Worm (Caenorhabditis elegans) whole organism, young adult: ENCODE data around the gene rpl-22.

Experiments used
- B0019.2 ChIP-seq: fragments of 200-800 bp; sonication (Bioruptor generic); conservative IDR thresholded peaks from 2 replicates; pipeline ENCODE4 v1.3.6; 2022; ENCODE audit warnings: missing genetic modification reagents, missing genetic modification characterization, missing compliant biosample characterization
- C06A6.2 ChIP-seq: fragments of 200-800 bp; sonication (Bioruptor generic); conservative IDR thresholded peaks from 2 replicates; pipeline ENCODE4 v1.3.6; 2022; ENCODE audit warnings: missing genetic modification characterization, missing compliant biosample characterization
- D2030.7 ChIP-seq: fragments of 200-800 bp; sonication (Bioruptor generic); IDR thresholded peaks from 2 replicates; pipeline ENCODE4 v1.3.6; 2022; ENCODE audit warnings: missing genetic modification reagents, missing genetic modification characterization, missing compliant biosample characterization
- F37B4.10 ChIP-seq: fragments of 200-800 bp; sonication (Bioruptor generic); IDR thresholded peaks from 2 replicates; pipeline ENCODE4 v1.3.6; 2022; ENCODE audit warnings: missing genetic modification characterization, missing compliant biosample characterization
- F49E8.2 ChIP-seq: sonication (generic microtip); optimal IDR thresholded peaks from 3 replicates; lab custom pipeline; 2017; ENCODE audit warnings: missing genetic modification characterization, mild to moderate bottlenecking, missing compliant biosample characterization, antibody characterized with exemption, moderate library complexity; ENCODE audit not compliant: insufficient read depth
- F52B5.7 ChIP-seq: sonication (generic microtip); optimal IDR thresholded peaks from 2 replicates; lab custom pipeline; 2016; ENCODE audit warnings: mild to moderate bottlenecking, missing genetic modification characterization, missing compliant biosample characterization
- F55B11.4 ChIP-seq: sonication (generic microtip); optimal IDR thresholded peaks from 2 replicates; lab custom pipeline; 2016; ENCODE audit warnings: missing compliant biosample characterization, missing genetic modification characterization, borderline replicate concordance; ENCODE audit not compliant: insufficient read depth
- K12H6.12 ChIP-seq: fragments of 200-800 bp; sonication (Bioruptor generic); optimal IDR thresholded peaks from 2 replicates; lab custom pipeline; 2018; ENCODE audit warnings: mild to moderate bottlenecking, missing genetic modification characterization, missing compliant biosample characterization
- T07F8.4 ChIP-seq: sonication (generic microtip); optimal IDR thresholded peaks from 2 replicates; lab custom pipeline; 2016; ENCODE audit warnings: mild to moderate bottlenecking, missing genetic modification characterization, moderate library complexity, missing compliant biosample characterization
- Y53F4B.3 ChIP-seq: fragments of 200-800 bp; sonication (Bioruptor generic); IDR thresholded peaks from 2 replicates; pipeline ENCODE4 v1.3.6; 2022; ENCODE audit warnings: missing genetic modification reagents, missing genetic modification characterization, missing compliant biosample characterization
- Y53G8AR.9 ChIP-seq: fragments of 200-800 bp; sonication (Bioruptor generic); conservative IDR thresholded peaks from 2 replicates; pipeline ENCODE4 v1.3.6; 2022; ENCODE audit warnings: missing genetic modification reagents, missing genetic modification characterization, missing compliant biosample characterization
- ZK185.1 ChIP-seq: sonication (generic microtip); optimal IDR thresholded peaks from 2 replicates; lab custom pipeline; 2016; ENCODE audit warnings: mild to moderate bottlenecking, missing genetic modification characterization, missing compliant biosample characterization; ENCODE audit not compliant: poor library complexity, severe bottlenecking
- atf-7 ChIP-seq: sonication (generic microtip); optimal IDR thresholded peaks from 2 replicates; lab custom pipeline; 2017; ENCODE audit warnings: mild to moderate bottlenecking, missing genetic modification characterization, missing compliant biosample characterization
- attf-3 ChIP-seq: fragments of 200-800 bp; sonication (Bioruptor generic); conservative IDR thresholded peaks from 2 replicates; pipeline ENCODE4 v1.3.6; 2022; ENCODE audit warnings: missing genetic modification reagents, missing genetic modification characterization, missing compliant biosample characterization
- attf-6 ChIP-seq: fragments of 200-800 bp; sonication (Bioruptor generic); IDR thresholded peaks from 2 replicates; pipeline ENCODE4 v1.3.6; 2022; ENCODE audit warnings: missing genetic modification reagents, missing genetic modification characterization, missing compliant biosample characterization
- bed-2 ChIP-seq: fragments of 200-800 bp; sonication (Bioruptor generic); IDR thresholded peaks from 2 replicates; pipeline ENCODE4 v1.3.6; 2022; ENCODE audit warnings: missing genetic modification reagents, missing genetic modification characterization, missing compliant biosample characterization
- cebp-2 ChIP-seq: fragments of 200-800 bp; sonication (Bioruptor generic); IDR thresholded peaks from 2 replicates; pipeline ENCODE4 v1.3.6; 2022; ENCODE audit warnings: missing genetic modification characterization, missing compliant biosample characterization
- ceh-100 ChIP-seq: fragments of 200-800 bp; sonication (Bioruptor generic); IDR thresholded peaks from 2 replicates; pipeline ENCODE4 v1.3.6; 2022; ENCODE audit warnings: missing genetic modification reagents, missing genetic modification characterization, missing compliant biosample characterization
- ceh-40 ChIP-seq: fragments of 200-800 bp; sonication (Bioruptor generic); IDR thresholded peaks from 2 replicates; pipeline ENCODE4 v1.3.6; 2022; ENCODE audit warnings: missing genetic modification characterization, missing compliant biosample characterization
- egl-18 ChIP-seq: fragments of 200-800 bp; sonication (Bioruptor generic); IDR thresholded peaks from 2 replicates; pipeline ENCODE4 v1.3.6; 2022; ENCODE audit warnings: missing genetic modification reagents, missing genetic modification characterization, missing compliant biosample characterization
- egl-44 ChIP-seq: fragments of 200-800 bp; sonication (Bioruptor generic); IDR thresholded peaks from 2 replicates; pipeline ENCODE4 v1.3.6; 2022; ENCODE audit warnings: missing genetic modification reagents, missing genetic modification characterization, missing compliant biosample characterization
- fkh-3 ChIP-seq: sonication (generic microtip); optimal IDR thresholded peaks from 2 replicates; lab custom pipeline; 2016; ENCODE audit warnings: mild to moderate bottlenecking, missing genetic modification characterization, missing compliant biosample characterization
- gei-17 ChIP-seq: fragments of 200-800 bp; sonication (Bioruptor generic); optimal IDR thresholded peaks from 2 replicates; lab custom pipeline; 2018; ENCODE audit warnings: mild to moderate bottlenecking, missing genetic modification characterization, missing compliant biosample characterization
- hlh-12 ChIP-seq: sonication (generic microtip); optimal IDR thresholded peaks from 2 replicates; lab custom pipeline; 2016; ENCODE audit warnings: missing genetic modification characterization, missing compliant biosample characterization
- hmg-20 ChIP-seq: fragments of 200-800 bp; sonication (Bioruptor generic); IDR thresholded peaks from 2 replicates; pipeline ENCODE4 v1.3.6; 2022; ENCODE audit warnings: missing genetic modification reagents, missing genetic modification characterization, missing compliant biosample characterization
- let-607 ChIP-seq, 2 experiments: fragments of 200-800 bp in 1 of 2; sonication (Bioruptor generic) in 1 of 2; sonication (generic microtip) in 1 of 2; optimal IDR thresholded peaks; 2 replicates each; lab custom pipeline; 2016 to 2018; ENCODE audit warnings: mild to moderate bottlenecking in 2 of 2, missing compliant biosample characterization in 2 of 2, missing genetic modification characterization in 2 of 2, moderate library complexity in 2 of 2, missing genotype in 1 of 2
- lin-54 ChIP-seq: fragments of 200-800 bp; sonication (Bioruptor generic); optimal IDR thresholded peaks from 2 replicates; lab custom pipeline; 2018; ENCODE audit warnings: mild to moderate bottlenecking, missing genetic modification characterization, missing compliant biosample characterization
- lir-1 ChIP-seq: fragments of 200-800 bp; sonication (Bioruptor generic); conservative IDR thresholded peaks from 2 replicates; pipeline ENCODE4 v1.3.6; 2022; ENCODE audit warnings: missing genetic modification reagents, missing genetic modification characterization, missing compliant biosample characterization
- madf-3 ChIP-seq: fragments of 200-800 bp; sonication (Bioruptor generic); IDR thresholded peaks from 2 replicates; pipeline ENCODE4 v1.3.6; 2022; ENCODE audit warnings: missing genetic modification reagents, missing genetic modification characterization, missing compliant biosample characterization
- mcd-1 ChIP-seq: fragments of 200-800 bp; sonication (Bioruptor generic); IDR thresholded peaks from 2 replicates; pipeline ENCODE4 v1.3.6; 2022; ENCODE audit warnings: missing genetic modification reagents, missing genetic modification characterization, missing compliant biosample characterization
- mel-28 ChIP-seq: sonication (generic microtip); optimal IDR thresholded peaks from 2 replicates; lab custom pipeline; 2016; ENCODE audit warnings: borderline replicate concordance, mild to moderate bottlenecking, missing genetic modification characterization, missing compliant biosample characterization
- mxl-1 ChIP-seq: sonication (generic microtip); optimal IDR thresholded peaks from 2 replicates; lab custom pipeline; 2016; ENCODE audit warnings: missing genetic modification characterization, missing compliant biosample characterization
- nfya-1 ChIP-seq: sonication (generic microtip); optimal IDR thresholded peaks from 2 replicates; lab custom pipeline; 2017; ENCODE audit warnings: antibody characterized with exemption, missing compliant biosample characterization, missing genetic modification characterization, borderline replicate concordance; ENCODE audit not compliant: insufficient read depth
- nfyb-1 ChIP-seq: fragments of 200-800 bp; sonication (Bioruptor generic); IDR thresholded peaks from 2 replicates; pipeline ENCODE4 v1.3.6; 2022; ENCODE audit warnings: missing genetic modification reagents, missing genetic modification characterization, missing compliant biosample characterization
- nhr-120 ChIP-seq: fragments of 200-800 bp; sonication (Bioruptor generic); IDR thresholded peaks from 2 replicates; pipeline ENCODE4 v1.3.6; 2022; ENCODE audit warnings: missing genetic modification characterization, missing compliant biosample characterization
- nhr-179 ChIP-seq: sonication (generic microtip); optimal IDR thresholded peaks from 2 replicates; lab custom pipeline; 2016; ENCODE audit warnings: mild to moderate bottlenecking, missing genetic modification characterization, missing compliant biosample characterization
- pha-4 ChIP-seq: fragments of 150-350 bp; sonication (generic microtip); optimal IDR thresholded peaks from 2 replicates; lab custom pipeline; 2014; ENCODE audit warnings: missing biosample characterization, missing genetic modification reagents, missing genetic modification characterization
- rcor-1 ChIP-seq: fragments of 200-800 bp; sonication (Bioruptor generic); IDR thresholded peaks from 2 replicates; pipeline ENCODE4 v1.3.6; 2022; ENCODE audit warnings: missing genetic modification reagents, missing genetic modification characterization, missing compliant biosample characterization
- rpc-1 ChIP-seq, 2 experiments: fragments of 150-350 bp in 1 of 2; sonication (generic microtip) in 1 of 2; optimal IDR thresholded peaks; 2 replicates each; lab custom pipeline; 2014 to 2018; ENCODE audit warnings: missing biosample characterization in 1 of 2, missing genetic modification characterization in 1 of 2, missing genetic modification reagents in 1 of 2, missing genotype in 1 of 2
- snpc-1.3 ChIP-seq: sonication (generic microtip); optimal IDR thresholded peaks from 2 replicates; lab custom pipeline; 2017; ENCODE audit warnings: missing genetic modification characterization, mild to moderate bottlenecking, missing compliant biosample characterization, antibody characterized with exemption, moderate library complexity, missing genotype, missing genetic modification reagents; ENCODE audit not compliant: insufficient read depth
- snpc-4 ChIP-seq, 5 experiments: fragments of 150-350 bp in 1 of 5; sonication (generic microtip) in 4 of 5; optimal IDR thresholded peaks; 2 replicates each; lab custom pipeline; 2014 to 2018; ENCODE audit warnings: missing genetic modification characterization in 5 of 5, missing biosample characterization in 3 of 5, antibody characterized with exemption in 2 of 5, mild to moderate bottlenecking in 2 of 5, missing compliant biosample characterization in 2 of 5, missing genotype in 2 of 5, moderate library complexity in 2 of 5, missing genetic modification reagents in 1 of 5
- unc-62 ChIP-seq: fragments of 150-350 bp; optimal IDR thresholded peaks from 2 replicates; lab custom pipeline; 2014; ENCODE audit warnings: missing biosample characterization, missing genetic modification reagents, missing genetic modification characterization
- xnd-1 ChIP-seq: sonication (generic microtip); optimal IDR thresholded peaks from 2 replicates; lab custom pipeline; 2016; ENCODE audit warnings: missing genotype, missing genetic modification reagents, missing genetic modification characterization, missing compliant biosample characterization
- ztf-18 ChIP-seq: sonication (generic microtip); optimal IDR thresholded peaks from 2 replicates; lab custom pipeline; 2016; ENCODE audit warnings: missing genotype, mild to moderate bottlenecking, missing genetic modification characterization, missing compliant biosample characterization
- ztf-3 ChIP-seq: fragments of 200-800 bp; sonication (Bioruptor generic); optimal IDR thresholded peaks from 2 replicates; lab custom pipeline; 2018; ENCODE audit warnings: mild to moderate bottlenecking, missing genetic modification characterization, missing compliant biosample characterization
- ztf-6 ChIP-seq: fragments of 200-800 bp; sonication (Bioruptor generic); IDR thresholded peaks from 2 replicates; pipeline ENCODE4 v1.3.6; 2022; ENCODE audit warnings: missing genetic modification reagents, missing genetic modification characterization, missing compliant biosample characterization

Gene rpl-22

ce11 chrII:5057315-5057714, 1.9 kb downstream of the rpl-22 start (continued):
- no peak for TF ChIP-seq nhr-120 (GFP tag; lab: Robert Waterston, UW)
- TF ChIP-seq atf-7 = peak; percentile 8
- TF ChIP-seq lir-1 = no peak
- TF ChIP-seq ZK185.1 (tag; lab: Kevin White, UChicago) = peak; percentile 26
- TF ChIP-seq mcd-1 = peak; percentile 89
- no peak for TF ChIP-seq hlh-12 (tag; lab: Kevin White, UChicago)
- TF ChIP-seq egl-44 (GFP tag; lab: Robert Waterston, UW) = 0 out of 2 replicates have a peak, but pooled peaks have one; percentile 16
- peak; percentile 98 for TF ChIP-seq snpc-4 (GFP tag; optimal IDR thresholded peaks at IDR 0.05; lab: Kevin White, UChicago)
- TF ChIP-seq snpc-4 (tag; optimal IDR thresholded peaks at IDR 0.05; lab: Kevin White, UChicago) = peak; percentile 99
- peak; percentile 7 for TF ChIP-seq mxl-1 (tag; lab: Kevin White, UChicago)
- peak; percentile 75 for TF ChIP-seq F49E8.2 (tag; lab: Kevin White, UChicago)
- no peak for TF ChIP-seq nhr-179 (tag; lab: Kevin White, UChicago)
- no peak for TF ChIP-seq pha-4 (tag; lab: Kevin White, UChicago)
- TF ChIP-seq Y53G8AR.9 (GFP tag; lab: Robert Waterston, UW) = peak; percentile 88
- TF ChIP-seq cebp-2 (GFP tag; lab: Robert Waterston, UW) = no peak
- TF ChIP-seq egl-18 = no peak
- TF ChIP-seq bed-2 (GFP tag; lab: Robert Waterston, UW) = no peak
- 0 out of 2 replicates have a peak, but pooled peaks have one; percentile 42 for TF ChIP-seq ceh-40 (GFP tag; lab: Robert Waterston, UW)
- no peak for TF ChIP-seq nfya-1 (tag; lab: Kevin White, UChicago)
- TF ChIP-seq ztf-6 (GFP tag; lab: Robert Waterston, UW) = no peak
- peak; percentile 17 for TF ChIP-seq T07F8.4
- peak in 1 of 2 experiments; percentile 38 for TF ChIP-seq let-607 (tag; optimal IDR thresholded peaks at IDR 0.05; lab: Kevin White, UChicago)
- peak; percentile 2 for TF ChIP-seq xnd-1 (tag; lab: Kevin White, UChicago)
- TF ChIP-seq snpc-1.3 (tag; lab: Kevin White, UChicago) = peak; percentile 18
- peak; percentile 31 for TF ChIP-seq K12H6.12 (tag; lab: Kevin White, UChicago)
- TF ChIP-seq rcor-1 (GFP tag; lab: Robert Waterston, UW) = peak; percentile 83
- peak; percentile 74 for TF ChIP-seq D2030.7 (GFP tag; lab: Robert Waterston, UW)
- TF ChIP-seq rpc-1 (optimal IDR thresholded peaks at IDR 0.05; lab: Kevin White, UChicago) = peak; percentile 58
- peak; percentile 66 for TF ChIP-seq rpc-1 (tag; optimal IDR thresholded peaks at IDR 0.05; lab: Kevin White, UChicago)
- TF ChIP-seq hmg-20 (GFP tag; lab: Robert Waterston, UW) = peak; percentile 53; the same call in 1 of the 2 replicates
- TF ChIP-seq C06A6.2 = peak; percentile 63
- no peak for TF ChIP-seq mel-28 (tag; lab: Kevin White, UChicago)
- TF ChIP-seq nfyb-1 (GFP tag; lab: Robert Waterston, UW) = peak; percentile 88

ce11 chrII:5058036-5058435, 2.6 kb downstream of the rpl-22 start, which contains the start of gene C27A2.12:
Gene C27A2.12 (minus strand): TSS chrII:5058136.
- no peak for TF ChIP-seq gei-17 (GFP tag; lab: Kevin White, UChicago)
- no peak for TF ChIP-seq attf-6
- no peak for TF ChIP-seq fkh-3 (tag; lab: Kevin White, UChicago)
- no peak for TF ChIP-seq snpc-1.3 (tag; lab: Kevin White, UChicago)
- no peak for TF ChIP-seq ztf-3 (GFP tag; lab: Kevin White, UChicago)
- TF ChIP-seq F37B4.10 (GFP tag; lab: Robert Waterston, UW) = no peak
- no peak for TF ChIP-seq madf-3 (GFP tag; lab: Robert Waterston, UW)
- no peak for TF ChIP-seq unc-62 (GFP tag; lab: Kevin White, UChicago)
- no peak for TF ChIP-seq ztf-6 (GFP tag; lab: Robert Waterston, UW)
- no peak for TF ChIP-seq Y53F4B.3 (GFP tag; lab: Robert Waterston, UW)
- no peak for TF ChIP-seq attf-3
- no peak for TF ChIP-seq F55B11.4 (tag; lab: Kevin White, UChicago)
- TF ChIP-seq B0019.2 (GFP tag; lab: Robert Waterston, UW) = no peak
- no peak for TF ChIP-seq ztf-18 (tag; lab: Kevin White, UChicago)
- no peak for TF ChIP-seq F52B5.7 (tag; lab: Kevin White, UChicago)
- no peak for TF ChIP-seq lin-54 (GFP tag; lab: Kevin White, UChicago)
- TF ChIP-seq F49E8.2 (tag; lab: Kevin White, UChicago) = no peak
- no peak for TF ChIP-seq ceh-100 (GFP tag; lab: Robert Waterston, UW)
- TF ChIP-seq mcd-1 = no peak
